Fruit fly (Drosophila melanogaster): ENCODE results near the gene mthl7.

DNA sequence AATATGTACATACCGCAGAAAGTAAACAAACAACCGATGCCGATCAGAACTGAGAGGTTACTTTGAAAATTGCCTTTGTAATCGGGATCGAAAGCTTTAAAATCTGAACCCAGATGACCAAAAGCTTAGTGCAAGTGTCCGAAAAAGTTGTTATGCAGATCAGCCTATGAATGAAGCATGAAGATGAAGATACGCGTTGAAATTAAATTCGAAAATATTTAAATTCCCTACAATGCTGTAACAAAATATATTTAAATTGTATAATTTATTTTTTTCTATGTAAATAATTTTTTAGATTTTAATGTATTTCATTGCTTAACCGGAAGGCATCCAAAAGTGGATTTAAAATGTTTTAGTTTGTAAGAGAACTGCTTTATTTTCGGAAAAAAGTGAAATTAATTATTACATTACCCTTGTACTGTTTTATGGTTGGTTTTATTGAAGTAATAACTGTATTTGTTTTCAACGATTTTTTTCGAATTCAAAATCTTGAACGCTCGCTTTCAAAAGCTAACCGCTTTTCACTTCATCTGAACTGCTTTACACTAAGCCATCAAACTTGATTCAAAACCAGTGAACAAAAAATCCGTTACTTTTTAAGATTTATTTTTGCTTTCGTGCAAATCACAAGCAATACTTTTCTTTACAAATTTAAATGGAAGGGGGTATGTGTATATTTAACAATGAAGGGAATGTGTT is 20.4 kb downstream of the mthl7 start, which contains the start of gene CG43886:
- TF ChIP-seq rn (GFP tag; IDR thresholded peaks at IDR 0.05): no peak
- TF ChIP-seq CG8301 (tag; optimal IDR thresholded peaks at IDR 0.05): no peak
- TF ChIP-seq CG32121 (GFP tag; IDR thresholded peaks at IDR 0.05): no peak
- no peak for TF ChIP-seq EcR (GFP tag; optimal IDR thresholded peaks at IDR 0.05)
- no peak for TF ChIP-seq Pif1B (GFP tag; optimal IDR thresholded peaks at IDR 0.05)
- TF ChIP-seq gl (tag; optimal IDR thresholded peaks at IDR 0.05): no peak
- TF ChIP-seq CG15710 (tag; optimal IDR thresholded peaks at IDR 0.05): no peak

All from whole organism, pupa.